Worm (Caenorhabditis elegans): ENCODE results near the gene nas-4.

- TF ChIP-seq cog-1 (tag; optimal IDR thresholded peaks at IDR 0.05) (no peak), tab-1 (GFP tag; IDR thresholded peaks at IDR 0.05) (no peak), ref-1 (GFP tag; conservative IDR thresholded peaks at IDR 0.05) (no peak)
Observed at ce11 chrIII:6362323-6362922, 53.0 kb downstream of the nas-4 start.

All from whole organism, midembryonic.